Fruit fly (Drosophila melanogaster): ENCODE results near the gene Spt3.

The Spt3 gene

DNA sequence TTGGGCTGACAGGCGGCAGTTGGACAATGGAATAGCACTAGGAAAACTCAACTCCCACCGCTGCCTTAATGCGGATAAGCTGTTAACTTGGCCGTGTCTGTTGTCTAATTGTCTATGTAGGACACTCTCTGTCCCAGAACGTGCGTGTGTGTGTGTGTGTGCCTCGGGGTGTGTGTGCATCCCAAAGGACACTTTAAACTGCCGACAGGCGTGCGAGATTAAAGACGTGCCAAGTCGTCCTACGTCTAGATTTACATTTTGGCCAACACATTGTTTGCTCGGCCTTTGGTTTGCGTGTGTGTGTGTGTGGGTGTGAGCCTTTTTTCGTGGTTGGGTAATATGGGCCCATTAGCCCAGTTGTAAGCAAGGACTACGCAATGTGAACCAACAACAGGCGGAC lies 18.8 kb upstream of the Spt3 start:
- TF ChIP-seq dl (GFP tag; optimal IDR thresholded peaks at IDR 0.05; ENCODE audit: insufficient read depth in 1 of 2, partially characterized antibody in 2 of 2), result no peak
- TF ChIP-seq Rel (GFP tag; optimal IDR thresholded peaks at IDR 0.05), result no peak
- no peak for TF ChIP-seq Rel (tag; optimal IDR thresholded peaks at IDR 0.05)
- no peak for TF ChIP-seq sage (GFP tag; optimal IDR thresholded peaks at IDR 0.05)
- TF ChIP-seq Dfd (GFP tag; optimal IDR thresholded peaks at IDR 0.05), result peak; percentile 39
- TF ChIP-seq Hr78 (GFP tag; optimal IDR thresholded peaks at IDR 0.05), result no peak
- no peak for TF ChIP-seq br (GFP tag; optimal IDR thresholded peaks at IDR 0.05)

dm6 chr3R:11999074-11999473 lies 17.9 kb upstream of the Spt3 start, which contains the start of gene Ect3:
TSS of gene Ect3 (plus strand) at chr3R:11999278.
- no peak for TF ChIP-seq pan (optimal IDR thresholded peaks at IDR 0.05)
- no peak for TF ChIP-seq Vsx2 (GFP tag; optimal IDR thresholded peaks at IDR 0.05; ENCODE audit: partially characterized antibody)

DNA sequence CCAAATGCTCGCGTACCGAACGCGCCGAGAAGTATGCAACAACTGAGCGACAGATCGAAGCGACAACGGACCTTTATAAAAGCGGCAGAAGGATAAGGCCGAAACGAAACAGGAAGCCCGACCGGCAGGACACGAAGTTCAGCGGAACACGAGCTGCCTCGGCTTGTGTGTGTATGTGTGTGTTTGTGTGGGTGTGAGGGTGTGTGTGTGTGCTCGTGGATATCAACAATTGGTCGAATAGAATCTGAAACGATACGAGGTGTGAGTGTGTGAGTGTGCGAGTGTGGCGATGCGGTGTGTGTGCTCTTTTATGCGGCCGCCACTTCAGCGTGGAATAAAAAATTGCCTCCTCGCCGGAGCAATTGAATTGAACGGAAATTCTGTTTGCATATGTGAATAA lies 11.5 kb upstream of the Spt3 start, which contains the start of gene Tk:
TSS of gene Tk (minus strand) at position 57 of the 400 bp plus-strand sequence.
- no peak for TF ChIP-seq ey (GFP tag; optimal IDR thresholded peaks at IDR 0.05)
- no peak for TF ChIP-seq jim (GFP tag; optimal IDR thresholded peaks at IDR 0.05)

DNA sequence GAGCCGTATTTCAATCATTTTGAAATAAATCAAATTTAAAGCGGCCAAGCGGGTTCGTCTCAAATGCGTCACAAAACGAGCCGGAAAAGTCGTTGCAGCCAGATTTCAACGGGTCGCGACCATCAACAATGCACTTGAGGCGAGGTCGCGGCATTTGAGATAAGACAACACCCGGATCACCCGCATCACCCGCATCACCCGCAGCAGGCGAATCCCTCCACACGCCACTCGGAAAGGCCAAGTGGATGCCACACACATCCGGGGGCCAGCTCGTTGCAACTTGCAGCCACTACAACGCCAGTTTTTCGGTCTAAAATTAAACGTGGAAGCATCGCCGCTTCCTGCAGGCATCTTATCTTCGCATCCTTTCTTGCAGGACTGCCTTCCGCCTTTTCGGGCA lies 10.5 kb upstream of the Spt3 start:
- TF ChIP-seq foxo (GFP tag; optimal IDR thresholded peaks at IDR 0.05) (no peak), br (GFP tag; optimal IDR thresholded peaks at IDR 0.05) (no peak), N (GFP tag; optimal IDR thresholded peaks at IDR 0.05) (no peak)

DNA sequence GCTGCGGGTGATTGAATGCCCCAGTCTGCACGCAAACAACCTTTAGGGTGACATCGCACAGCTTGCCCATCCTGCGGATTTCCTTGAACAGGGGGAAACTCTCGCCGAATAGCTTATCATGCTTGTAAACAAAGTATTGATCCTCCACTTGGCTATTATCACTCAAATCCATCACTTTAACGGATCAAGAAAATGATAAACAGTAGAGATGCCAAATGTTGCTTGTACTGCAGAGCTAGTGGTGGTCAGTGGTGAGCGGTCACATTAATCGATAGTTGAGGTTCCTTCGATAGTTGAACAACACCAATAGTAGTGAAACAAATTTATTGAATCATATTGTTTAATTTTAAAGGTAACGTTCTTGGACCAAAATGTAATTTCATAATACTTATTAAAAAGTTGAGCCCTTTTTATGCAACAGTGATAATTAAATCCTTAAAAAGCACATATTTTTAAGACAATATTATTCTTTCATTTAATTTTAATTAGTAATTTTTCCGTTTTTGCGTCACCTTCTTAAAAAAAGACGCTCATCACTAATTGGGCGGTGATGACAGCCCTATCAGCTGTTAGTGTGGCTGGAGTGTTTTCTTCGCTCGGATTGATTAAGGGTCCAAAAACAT lies 6.6 kb upstream of the Spt3 start, which contains the start of the genes KLHL18 and GCC185:
TSS of gene KLHL18 (minus strand) at position 233 of the 623 bp plus-strand sequence.
TSS of gene GCC185 (plus strand) at position 571 of the 623 bp plus-strand sequence.
- TF ChIP-seq rgr (GFP tag; optimal IDR thresholded peaks at IDR 0.05), result peak; percentile 85
- peak; percentile 84 for TF ChIP-seq h (GFP tag; optimal IDR thresholded peaks at IDR 0.05)
- no peak for TF ChIP-seq brk (GFP tag; optimal IDR thresholded peaks at IDR 0.05)
- peak; percentile 82 for TF ChIP-seq fru (GFP tag; optimal IDR thresholded peaks at IDR 0.05)
- TF ChIP-seq GATAd (GFP tag; optimal IDR thresholded peaks at IDR 0.05), result peak; percentile 54
- TF ChIP-seq HLH106 (tag; optimal IDR thresholded peaks at IDR 0.05), result peak; percentile 91
- peak; percentile 86 for TF ChIP-seq Myc (optimal IDR thresholded peaks at IDR 0.05)
- TF ChIP-seq br (GFP tag; optimal IDR thresholded peaks at IDR 0.05), result peak; percentile 61
- TF ChIP-seq Hr83 (GFP tag; optimal IDR thresholded peaks at IDR 0.05; ENCODE audit: poor library complexity, severe bottlenecking), result no peak
- no peak for TF ChIP-seq sage (GFP tag; optimal IDR thresholded peaks at IDR 0.05)
- peak; percentile 80 for TF ChIP-seq sv (GFP tag; optimal IDR thresholded peaks at IDR 0.05)
- TF ChIP-seq dmrt93B (GFP tag; optimal IDR thresholded peaks at IDR 0.05), result peak; percentile 84
- TF ChIP-seq foxo (GFP tag; optimal IDR thresholded peaks at IDR 0.05), result peak in 1 of 2 experiments; percentile 89
- TF ChIP-seq woc (GFP tag; optimal IDR thresholded peaks at IDR 0.05), result peak; percentile 93
- no peak for TF ChIP-seq Rel (GFP tag; optimal IDR thresholded peaks at IDR 0.05)
- TF ChIP-seq Rel (tag; optimal IDR thresholded peaks at IDR 0.05), result peak; percentile 10
- TF ChIP-seq Dfd (GFP tag; optimal IDR thresholded peaks at IDR 0.05), result no peak
- peak; percentile 72 for TF ChIP-seq CG9705 (GFP tag; optimal IDR thresholded peaks at IDR 0.05)
- no peak for TF ChIP-seq usp (GFP tag; optimal IDR thresholded peaks at IDR 0.05)
- TF ChIP-seq Sp1 (GFP tag; optimal IDR thresholded peaks at IDR 0.05), result peak; percentile 76
- TF ChIP-seq Jra (GFP tag; optimal IDR thresholded peaks at IDR 0.05), result no peak
- TF ChIP-seq Mio (GFP tag; optimal IDR thresholded peaks at IDR 0.05), result no peak
- peak; percentile 78 for TF ChIP-seq ey (GFP tag; optimal IDR thresholded peaks at IDR 0.05)
- peak; percentile 78 for TF ChIP-seq OdsH (GFP tag; optimal IDR thresholded peaks at IDR 0.05)
- TF ChIP-seq dsf (GFP tag; optimal IDR thresholded peaks at IDR 0.05; ENCODE audit: borderline replicate concordance), result peak; percentile 69
- TF ChIP-seq psq (GFP tag; optimal IDR thresholded peaks at IDR 0.05), result peak; percentile 78
